Fruit fly (Drosophila melanogaster): ENCODE data around the gene Zir.

- TF ChIP-seq salr (GFP tag; optimal IDR thresholded peaks at IDR 0.05), result no peak
- TF ChIP-seq topi (GFP tag; optimal IDR thresholded peaks at IDR 0.05), result no peak
Measured at dm6 chr2L:81198-81597, 13.3 kb upstream of the Zir start.

Measured in whole organism, prepupa.